Worm (Caenorhabditis elegans): ENCODE data around the gene C16C8.8.

DNA sequence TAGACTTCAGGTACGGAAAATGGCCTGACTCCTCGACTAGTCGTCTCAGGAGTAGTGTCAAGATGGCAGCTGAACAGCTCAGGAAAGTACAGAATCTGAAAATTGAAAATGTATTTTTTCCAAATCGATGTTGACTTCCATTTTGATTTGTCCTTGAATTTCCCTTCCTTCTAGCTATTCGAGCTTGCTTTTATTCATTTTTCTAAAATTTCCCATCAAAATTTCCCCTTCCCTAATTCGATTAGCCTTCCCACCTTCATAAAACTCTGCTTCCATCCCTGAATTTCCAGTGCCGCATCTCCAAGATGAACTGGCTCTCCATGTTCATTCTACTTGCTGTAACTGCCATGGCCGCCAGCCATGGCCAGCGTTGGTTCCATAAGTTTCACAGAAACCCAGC lies 11.3 kb upstream of the C16C8.8 start, which contains the start of gene Y49F6B.6:
- TF ChIP-seq sptf-2 (GFP tag; optimal IDR thresholded peaks at IDR 0.05) (no peak), ceh-100 (GFP tag; IDR thresholded peaks at IDR 0.05) (no peak), dpl-1 (GFP tag; optimal IDR thresholded peaks at IDR 0.05) (no peak), dox-1 (GFP tag; IDR thresholded peaks at IDR 0.05) (no peak), nhr-80 (tag; optimal IDR thresholded peaks at IDR 0.05) (no peak), ztf-6 (GFP tag; IDR thresholded peaks at IDR 0.05) (no peak), ztf-25 (GFP tag; IDR thresholded peaks at IDR 0.05) (no peak), nhr-179 (tag; optimal IDR thresholded peaks at IDR 0.05) (no peak), madf-10 (tag; optimal IDR thresholded peaks at IDR 0.05) (no peak)
